Worm (Caenorhabditis elegans) whole organism, L2 larva: ENCODE data around the gene F53C11.4.

Experiments used
- C34F6.9 ChIP-seq: fragments of 150-350 bp; optimal IDR thresholded peaks from 2 replicates; lab custom pipeline; 2014; ENCODE audit warnings: missing biosample characterization, missing genetic modification characterization
- F13H6.1 ChIP-seq: sonication (generic microtip); optimal IDR thresholded peaks from 2 replicates; lab custom pipeline; 2016; ENCODE audit warnings: missing genetic modification characterization, missing compliant biosample characterization
- R02D3.7 ChIP-seq: fragments of 150-350 bp; optimal IDR thresholded peaks from 2 replicates; lab custom pipeline; 2014; ENCODE audit warnings: missing biosample characterization, missing genetic modification characterization
- Y55F3AM.14 ChIP-seq: fragments of 200-800 bp; sonication (Bioruptor generic); optimal IDR thresholded peaks from 2 replicates; lab custom pipeline; 2018; ENCODE audit warnings: mild to moderate bottlenecking, missing genetic modification characterization, missing compliant biosample characterization
- ZK546.5 ChIP-seq: sonication (generic microtip); optimal IDR thresholded peaks from 2 replicates; lab custom pipeline; 2017; ENCODE audit warnings: missing biosample characterization, missing genetic modification characterization
- alr-1 ChIP-seq: fragments of 150-350 bp; optimal IDR thresholded peaks from 2 replicates; lab custom pipeline; 2014; ENCODE audit warnings: missing biosample characterization, missing genetic modification characterization
- aly-2 ChIP-seq: fragments of 150-350 bp; optimal IDR thresholded peaks from 2 replicates; lab custom pipeline; 2014; ENCODE audit warnings: missing biosample characterization, missing genetic modification characterization
- ama-1 ChIP-seq: fragments of 150-350 bp; optimal IDR thresholded peaks from 2 replicates; lab custom pipeline; 2018; ENCODE audit warnings: inconsistent platforms
- blmp-1 ChIP-seq: sonication (generic microtip); optimal IDR thresholded peaks from 2 replicates; lab custom pipeline; 2017; ENCODE audit warnings: missing genetic modification characterization, mild to moderate bottlenecking, missing compliant biosample characterization, antibody characterized with exemption, moderate library complexity; ENCODE audit not compliant: insufficient read depth
- ceh-16 ChIP-seq: fragments of 150-350 bp; optimal IDR thresholded peaks from 2 replicates; lab custom pipeline; 2014; ENCODE audit warnings: missing biosample characterization, missing genetic modification characterization
- ceh-82 ChIP-seq: fragments of 150-350 bp; optimal IDR thresholded peaks from 2 replicates; lab custom pipeline; 2014; ENCODE audit warnings: missing biosample characterization, missing genetic modification characterization
- crh-2 ChIP-seq: sonication (generic microtip); optimal IDR thresholded peaks from 2 replicates; lab custom pipeline; 2017; ENCODE audit warnings: missing biosample characterization, missing genetic modification characterization
- egl-27 ChIP-seq: sonication (generic microtip); optimal IDR thresholded peaks from 3 replicates; lab custom pipeline; 2017; ENCODE audit warnings: missing biosample characterization, missing genetic modification reagents, missing genetic modification characterization
- elt-1 ChIP-seq: fragments of 150-350 bp; optimal IDR thresholded peaks from 2 replicates; lab custom pipeline; 2014; ENCODE audit warnings: missing biosample characterization, missing genetic modification characterization
- elt-3 ChIP-seq: sonication (generic microtip); optimal IDR thresholded peaks from 2 replicates; lab custom pipeline; 2017; ENCODE audit warnings: missing biosample characterization, missing genetic modification characterization
- fos-1 ChIP-seq: fragments of 150-350 bp; optimal IDR thresholded peaks from 2 replicates; lab custom pipeline; 2014; ENCODE audit warnings: missing biosample characterization, missing genetic modification characterization
- gmeb-1 ChIP-seq: fragments of 150-350 bp; optimal IDR thresholded peaks from 2 replicates; lab custom pipeline; 2014; ENCODE audit warnings: missing biosample characterization, missing genetic modification characterization
- lin-11 ChIP-seq: fragments of 150-350 bp; sonication (generic microtip); optimal IDR thresholded peaks from 2 replicates; lab custom pipeline; 2014; ENCODE audit warnings: missing biosample characterization, missing genetic modification characterization, inconsistent platforms, mixed read lengths
- lin-13 ChIP-seq: fragments of 150-350 bp; optimal IDR thresholded peaks from 2 replicates; lab custom pipeline; 2014; ENCODE audit warnings: missing biosample characterization, missing genetic modification reagents, missing genetic modification characterization
- lin-39 ChIP-seq: fragments of 150-350 bp; optimal IDR thresholded peaks from 2 replicates; lab custom pipeline; 2014; ENCODE audit warnings: missing biosample characterization, missing genetic modification reagents, missing genetic modification characterization
- lsy-2 ChIP-seq, 2 experiments: fragments of 150-350 bp in 1 of 2; sonication (generic microtip) in 1 of 2; optimal IDR thresholded peaks; 2 replicates each; lab custom pipeline; 2014 to 2017; ENCODE audit warnings: missing biosample characterization in 2 of 2, missing genetic modification characterization in 2 of 2
- mab-5 ChIP-seq: fragments of 150-350 bp; optimal IDR thresholded peaks from 2 replicates; lab custom pipeline; 2014; ENCODE audit warnings: missing biosample characterization, missing genetic modification characterization
- mbf-1 ChIP-seq: sonication (generic microtip); optimal IDR thresholded peaks from 2 replicates; lab custom pipeline; 2017; ENCODE audit warnings: missing biosample characterization, missing genetic modification characterization
- mdl-1 ChIP-seq, 2 experiments: fragments of 150-350 bp in 1 of 2; sonication (generic microtip) in 1 of 2; optimal IDR thresholded peaks; 2 replicates each; lab custom pipeline; 2017; ENCODE audit warnings: missing biosample characterization in 2 of 2, missing genetic modification characterization in 2 of 2
- nhr-10 ChIP-seq: sonication (generic microtip); optimal IDR thresholded peaks from 2 replicates; lab custom pipeline; 2017; ENCODE audit warnings: missing biosample characterization, missing genetic modification characterization
- nhr-11 ChIP-seq: fragments of 150-350 bp; optimal IDR thresholded peaks from 2 replicates; lab custom pipeline; 2014; ENCODE audit warnings: missing biosample characterization, missing genetic modification characterization
- nhr-129 ChIP-seq: fragments of 150-350 bp; optimal IDR thresholded peaks from 2 replicates; lab custom pipeline; 2014; ENCODE audit warnings: missing biosample characterization, missing genetic modification characterization
- nhr-21 ChIP-seq: fragments of 150-350 bp; optimal IDR thresholded peaks from 2 replicates; lab custom pipeline; 2014; ENCODE audit warnings: missing biosample characterization, missing genetic modification characterization
- nhr-23 ChIP-seq: fragments of 150-350 bp; optimal IDR thresholded peaks from 2 replicates; lab custom pipeline; 2014; ENCODE audit warnings: missing biosample characterization, missing genetic modification reagents, missing genetic modification characterization
- nhr-25 ChIP-seq: fragments of 150-350 bp; sonication (generic microtip); optimal IDR thresholded peaks from 3 replicates; lab custom pipeline; 2014; ENCODE audit warnings: missing biosample characterization, missing genetic modification characterization
- nhr-6 ChIP-seq: fragments of 150-350 bp; optimal IDR thresholded peaks from 2 replicates; lab custom pipeline; 2014; ENCODE audit warnings: missing biosample characterization, missing genetic modification characterization
- nhr-77 ChIP-seq: fragments of 150-350 bp; optimal IDR thresholded peaks from 2 replicates; lab custom pipeline; 2014; ENCODE audit warnings: missing biosample characterization, missing genetic modification characterization
- peb-1 ChIP-seq: fragments of 150-350 bp; optimal IDR thresholded peaks from 2 replicates; lab custom pipeline; 2014; ENCODE audit warnings: missing biosample characterization, missing genetic modification characterization
- sem-4 ChIP-seq: fragments of 150-350 bp; optimal IDR thresholded peaks from 2 replicates; lab custom pipeline; 2014; ENCODE audit warnings: missing biosample characterization, missing genetic modification reagents, missing genetic modification characterization
- skn-1 ChIP-seq: sonication (generic microtip); optimal IDR thresholded peaks from 2 replicates; lab custom pipeline; 2017; ENCODE audit warnings: missing biosample characterization, missing genetic modification characterization
- sma-3 ChIP-seq: sonication (generic microtip); optimal IDR thresholded peaks from 2 replicates; lab custom pipeline; 2016; ENCODE audit warnings: missing genetic modification reagents, missing genetic modification characterization, missing compliant biosample characterization
- sma-9 ChIP-seq, 2 experiments: fragments of 150-350 bp in 1 of 2; sonication (generic microtip) in 1 of 2; optimal IDR thresholded peaks; 2 replicates each; lab custom pipeline; 2014 to 2016; ENCODE audit warnings: missing genetic modification characterization in 2 of 2, mild to moderate bottlenecking in 1 of 2, missing biosample characterization in 1 of 2, missing compliant biosample characterization in 1 of 2, missing genetic modification reagents in 1 of 2, moderate library complexity in 1 of 2
- snpc-4 ChIP-seq: fragments of 150-350 bp; optimal IDR thresholded peaks from 2 replicates; lab custom pipeline; 2014; ENCODE audit warnings: missing biosample characterization, missing genetic modification characterization
- unc-39 ChIP-seq: fragments of 150-350 bp; optimal IDR thresholded peaks from 2 replicates; lab custom pipeline; 2014; ENCODE audit warnings: missing biosample characterization, missing genetic modification characterization
- unc-55 ChIP-seq: fragments of 150-350 bp; sonication (generic microtip); optimal IDR thresholded peaks from 3 replicates; lab custom pipeline; 2014; ENCODE audit warnings: missing biosample characterization, missing genetic modification reagents, missing genetic modification characterization
- unc-62 ChIP-seq: fragments of 150-350 bp; optimal IDR thresholded peaks from 2 replicates; lab custom pipeline; 2014; ENCODE audit warnings: missing biosample characterization, missing genetic modification reagents, missing genetic modification characterization
- zag-1 ChIP-seq: fragments of 150-350 bp; optimal IDR thresholded peaks from 2 replicates; lab custom pipeline; 2014; ENCODE audit warnings: missing biosample characterization, missing genetic modification characterization
- ztf-1 ChIP-seq: fragments of 200-800 bp; sonication (Bioruptor generic); conservative IDR thresholded peaks from 2 replicates; pipeline ENCODE4 v1.3.6; 2022; ENCODE audit warnings: missing genetic modification characterization, missing compliant biosample characterization
- ztf-11 ChIP-seq: sonication (generic microtip); optimal IDR thresholded peaks from 2 replicates; lab custom pipeline; 2017; ENCODE audit warnings: missing biosample characterization, missing genetic modification characterization
- ztf-4 ChIP-seq: fragments of 150-350 bp; optimal IDR thresholded peaks from 2 replicates; lab custom pipeline; 2014; ENCODE audit warnings: missing biosample characterization, missing genetic modification characterization

The F53C11.4 gene

DNA sequence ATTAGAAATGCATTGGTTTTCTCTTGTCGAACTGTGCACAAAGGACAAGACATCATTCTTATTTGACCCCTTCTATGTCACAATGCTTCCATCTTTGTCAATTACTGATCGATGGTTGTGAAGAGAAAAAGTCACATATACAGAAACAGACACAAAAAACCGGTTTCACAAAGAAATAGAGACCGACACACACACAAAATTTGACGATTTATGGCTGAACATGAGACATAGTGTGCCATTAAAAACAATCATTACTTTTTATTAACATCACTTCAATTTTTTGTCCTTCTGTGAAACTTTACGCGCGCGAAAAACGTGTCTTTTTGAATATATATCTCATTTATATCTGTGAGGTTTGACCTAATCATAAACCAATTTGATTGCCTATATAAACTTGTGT is 3.4 kb upstream of the F53C11.4 start:
- TF ChIP-seq nhr-21 (tag; lab: Kevin White, UChicago) (peak; percentile 50), ztf-4 (tag; lab: Kevin White, UChicago) (no peak), nhr-10 (tag; lab: Kevin White, UChicago) (no peak), unc-55 (GFP tag; lab: Kevin White, UChicago) (peak; percentile 50), aly-2 (no peak), sma-3 (GFP tag; lab: Kevin White, UChicago) (peak; percentile 7), ama-1 (peak; percentile 12), mab-5 (tag; lab: Kevin White, UChicago) (peak; percentile 57), sem-4 (tag; lab: Kevin White, UChicago) (peak; percentile 18), unc-39 (no peak), nhr-77 (tag; lab: Kevin White, UChicago) (no peak), nhr-25 (peak; percentile 88), nhr-129 (tag; lab: Kevin White, UChicago) (peak; percentile 44), ceh-16 (tag; lab: Kevin White, UChicago) (no peak), sma-9 (GFP tag; optimal IDR thresholded peaks at IDR 0.05; lab: Kevin White, UChicago) (no peak), sma-9 (tag; optimal IDR thresholded peaks at IDR 0.05; lab: Kevin White, UChicago) (no peak)

ce11 chrV:13790117-13790516 is 3.0 kb upstream of the F53C11.4 start:
- TF ChIP-seq unc-55 (GFP tag; lab: Kevin White, UChicago) (no peak), nhr-11 (tag; lab: Kevin White, UChicago) (no peak), unc-39 (no peak), egl-27 (tag; lab: Kevin White, UChicago) (no peak), ama-1 (no peak), F13H6.1 (no peak), ztf-4 (tag; lab: Kevin White, UChicago) (no peak), mdl-1 (tag; optimal IDR thresholded peaks at IDR 0.05; lab: Kevin White, UChicago) (no peak), sma-9 (GFP tag; optimal IDR thresholded peaks at IDR 0.05; lab: Kevin White, UChicago) (no peak), sma-9 (tag; optimal IDR thresholded peaks at IDR 0.05; lab: Kevin White, UChicago) (no peak), Y55F3AM.14 (GFP tag; lab: Kevin White, UChicago) (no peak), nhr-21 (tag; lab: Kevin White, UChicago) (no peak), blmp-1 (tag; lab: Kevin White, UChicago) (no peak), gmeb-1 (tag; lab: Kevin White, UChicago) (no peak), alr-1 (tag; lab: Kevin White, UChicago) (no peak), ztf-11 (no peak), ceh-82 (no peak), nhr-77 (tag; lab: Kevin White, UChicago) (no peak), lsy-2 (tag; optimal IDR thresholded peaks at IDR 0.05; lab: Kevin White, UChicago) (no peak), mbf-1 (tag; lab: Kevin White, UChicago) (no peak)

DNA sequence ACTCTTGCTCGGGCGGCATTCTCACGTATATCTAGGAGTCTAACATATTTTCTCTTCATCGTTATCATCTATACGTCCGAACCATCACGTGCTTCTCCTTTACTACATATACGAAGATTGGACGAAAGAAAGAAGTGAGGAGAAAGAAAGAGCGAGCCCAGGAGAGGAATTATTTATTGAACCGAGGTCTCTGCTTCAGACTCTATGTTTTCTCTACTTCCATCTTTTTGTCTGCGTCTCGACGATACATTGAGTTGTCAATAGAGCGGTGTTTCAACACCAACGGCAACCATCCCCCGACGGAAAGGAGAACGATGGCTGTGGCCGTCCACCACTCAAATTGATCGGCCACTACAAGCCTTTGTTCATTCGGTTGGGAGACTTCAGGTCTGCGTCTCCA is 2.2 kb upstream of the F53C11.4 start:
- peak; percentile 88 for TF ChIP-seq sma-9 (GFP tag; optimal IDR thresholded peaks at IDR 0.05; lab: Kevin White, UChicago)
- TF ChIP-seq sma-9 (tag; optimal IDR thresholded peaks at IDR 0.05; lab: Kevin White, UChicago) = no peak
- TF ChIP-seq skn-1 (tag; lab: Kevin White, UChicago) = peak; percentile 69
- TF ChIP-seq ztf-1 (GFP tag; lab: Robert Waterston, UW) = no peak
- peak; percentile 41 for TF ChIP-seq blmp-1 (tag; lab: Kevin White, UChicago)
- no peak for TF ChIP-seq elt-3 (tag; lab: Kevin White, UChicago)
- peak; percentile 74 for TF ChIP-seq nhr-25
- TF ChIP-seq nhr-129 (tag; lab: Kevin White, UChicago) = peak; percentile 97
- TF ChIP-seq fos-1 (tag; lab: Kevin White, UChicago) = peak; percentile 88
- no peak for TF ChIP-seq nhr-10 (tag; lab: Kevin White, UChicago)
- TF ChIP-seq ztf-4 (tag; lab: Kevin White, UChicago) = peak; percentile 88
- TF ChIP-seq egl-27 (tag; lab: Kevin White, UChicago) = peak; percentile 61
- TF ChIP-seq elt-1 = no peak
- TF ChIP-seq crh-2 (tag; lab: Kevin White, UChicago) = peak; percentile 87
- TF ChIP-seq F13H6.1 = peak; percentile 93
- peak; percentile 67 for TF ChIP-seq ama-1
- peak; percentile 72 for TF ChIP-seq zag-1 (tag; lab: Kevin White, UChicago)
- no peak for TF ChIP-seq lin-39 (tag; lab: Kevin White, UChicago)
- peak; percentile 58 for TF ChIP-seq sma-3 (GFP tag; lab: Kevin White, UChicago)
- peak; percentile 74 for TF ChIP-seq nhr-21 (tag; lab: Kevin White, UChicago)
- TF ChIP-seq lsy-2 (tag; optimal IDR thresholded peaks at IDR 0.05; lab: Kevin White, UChicago) = peak; percentile 44 to 87
- no peak for TF ChIP-seq ZK546.5
- peak; percentile 92 for TF ChIP-seq C34F6.9 (tag; lab: Kevin White, UChicago)
- peak; percentile 56 for TF ChIP-seq sem-4 (tag; lab: Kevin White, UChicago)
- peak; percentile 23 for TF ChIP-seq ceh-16 (tag; lab: Kevin White, UChicago)
- peak; percentile 68 for TF ChIP-seq gmeb-1 (tag; lab: Kevin White, UChicago)
- TF ChIP-seq ceh-82 = no peak
- TF ChIP-seq mab-5 (tag; lab: Kevin White, UChicago) = peak; percentile 70
- peak; percentile 78 for TF ChIP-seq lin-11 (tag; lab: Kevin White, UChicago)
- no peak for TF ChIP-seq nhr-23 (tag; lab: Kevin White, UChicago)
- TF ChIP-seq mdl-1 (tag; optimal IDR thresholded peaks at IDR 0.05; lab: Kevin White, UChicago) = peak; percentile 71 to 80
- TF ChIP-seq R02D3.7 (tag; lab: Kevin White, UChicago) = no peak
- no peak for TF ChIP-seq nhr-11 (tag; lab: Kevin White, UChicago)
- peak; percentile 96 for TF ChIP-seq unc-55 (GFP tag; lab: Kevin White, UChicago)
- peak; percentile 81 for TF ChIP-seq snpc-4 (tag; lab: Kevin White, UChicago)
- no peak for TF ChIP-seq unc-62 (GFP tag; lab: Kevin White, UChicago)
- no peak for TF ChIP-seq nhr-6 (tag; lab: Kevin White, UChicago)
- TF ChIP-seq peb-1 (tag; lab: Kevin White, UChicago) = no peak
- peak; percentile 70 for TF ChIP-seq alr-1 (tag; lab: Kevin White, UChicago)
- peak; percentile 90 for TF ChIP-seq lin-13 (GFP tag; lab: Kevin White, UChicago)
- peak; percentile 49 for TF ChIP-seq Y55F3AM.14 (GFP tag; lab: Kevin White, UChicago)
